Fruit fly (Drosophila melanogaster) whole organism, embryonic: ENCODE measurements around the gene Myo10A.
A peak's percentile ranks its signal among the peaks of the same experiment; 100 is the strongest.

ENCODE experiments used
- Atf6 ChIP-seq: fragments of 200-800 bp; sonication (Bioruptor generic); IDR thresholded peaks from 2 replicates; pipeline ENCODE4 v1.3.6; 2022; ENCODE audit warnings: missing biosample characterization, missing genetic modification characterization
- CG10274 ChIP-seq: fragments of 200-800 bp; sonication (Bioruptor generic); optimal IDR thresholded peaks from 3 replicates; lab custom pipeline; 2017; ENCODE audit warnings: missing biosample characterization, mild to moderate bottlenecking, missing genetic modification characterization
- CG12659 ChIP-seq: fragments of 200-800 bp; sonication (Bioruptor generic); optimal IDR thresholded peaks from 3 replicates; lab custom pipeline; 2017; ENCODE audit warnings: mild to moderate bottlenecking, missing biosample characterization, missing genetic modification reagents, missing genetic modification characterization
- CG13287 ChIP-seq: fragments of 200-800 bp; sonication (Bioruptor generic); IDR thresholded peaks from 2 replicates; pipeline ENCODE4 v1.3.6; 2022; ENCODE audit warnings: missing biosample characterization, missing genetic modification characterization; ENCODE audit not compliant: partially characterized antibody
- CG14014 ChIP-seq: fragments of 200-800 bp; sonication (Bioruptor generic); IDR thresholded peaks from 2 replicates; pipeline ENCODE4 v1.3.6; 2022; ENCODE audit warnings: missing biosample characterization, missing genetic modification characterization
- CG14965 ChIP-seq: fragments of 200-800 bp; sonication (Bioruptor generic); optimal IDR thresholded peaks from 2 replicates; lab custom pipeline; 2016; ENCODE audit warnings: missing biosample characterization, missing genetic modification characterization, borderline replicate concordance
- CG17568 ChIP-seq: fragments of 200-800 bp; sonication (Bioruptor generic); optimal IDR thresholded peaks from 2 replicates; lab custom pipeline; 2018; ENCODE audit warnings: missing biosample characterization, mild to moderate bottlenecking, missing genetic modification characterization, moderate library complexity
- CG31441 ChIP-seq: fragments of 200-800 bp; sonication (Bioruptor generic); IDR thresholded peaks from 2 replicates; pipeline ENCODE4 v1.3.6; 2022; ENCODE audit warnings: missing biosample characterization, missing genetic modification characterization
- CG33213 ChIP-seq: fragments of 200-800 bp; sonication (Bioruptor generic); optimal IDR thresholded peaks from 3 replicates; lab custom pipeline; 2016; ENCODE audit warnings: missing biosample characterization, missing genetic modification characterization
- CG34376 ChIP-seq: fragments of 200-800 bp; sonication (Bioruptor generic); optimal IDR thresholded peaks from 2 replicates; lab custom pipeline; 2018; ENCODE audit warnings: missing biosample characterization, mild to moderate bottlenecking, missing genetic modification characterization
- CG5180 ChIP-seq: fragments of 200-800 bp; sonication (Bioruptor generic); optimal IDR thresholded peaks from 3 replicates; lab custom pipeline; 2017; ENCODE audit warnings: missing biosample characterization, missing genetic modification characterization, mild to moderate bottlenecking, moderate library complexity, missing genetic modification reagents
- CG6254 ChIP-seq: fragments of 200-800 bp; sonication (Bioruptor generic); optimal IDR thresholded peaks from 3 replicates; lab custom pipeline; 2017; ENCODE audit warnings: mild to moderate bottlenecking, missing biosample characterization, missing genetic modification reagents, missing genetic modification characterization
- CG6689 ChIP-seq: fragments of 200-800 bp; sonication (Bioruptor generic); IDR thresholded peaks from 2 replicates; pipeline ENCODE4 v1.3.6; 2022; ENCODE audit warnings: missing biosample characterization, missing genetic modification characterization
- CG7556 ChIP-seq: fragments of 200-800 bp; sonication (Bioruptor generic); optimal IDR thresholded peaks from 2 replicates; lab custom pipeline; 2017; ENCODE audit warnings: missing biosample characterization, mild to moderate bottlenecking, missing genetic modification characterization
- CG8089 ChIP-seq: fragments of 200-800 bp; sonication (Bioruptor generic); optimal IDR thresholded peaks from 3 replicates; lab custom pipeline; 2016; ENCODE audit warnings: missing biosample characterization, missing genetic modification characterization
- CG9437 ChIP-seq: fragments of 200-800 bp; sonication (Bioruptor generic); optimal IDR thresholded peaks from 2 replicates; lab custom pipeline; 2018; ENCODE audit warnings: missing biosample characterization, mild to moderate bottlenecking, missing genetic modification characterization
- CTCF ChIP-seq: fragments of 200-800 bp; sonication (Bioruptor generic); optimal IDR thresholded peaks from 2 replicates; lab custom pipeline; 2017; ENCODE audit warnings: missing biosample characterization, mild to moderate bottlenecking, missing genetic modification characterization, moderate library complexity
- CkIIα-i1 ChIP-seq: fragments of 200-800 bp; sonication (Bioruptor generic); IDR thresholded peaks from 2 replicates; pipeline ENCODE4 v1.3.6; 2022; ENCODE audit warnings: missing biosample characterization, missing genetic modification characterization
- D19A ChIP-seq: fragments of 200-800 bp; optimal IDR thresholded peaks from 3 replicates; lab custom pipeline; 2019; ENCODE audit warnings: missing biosample characterization, mild to moderate bottlenecking, missing genetic modification characterization, moderate library complexity
- Elba2 ChIP-seq: fragments of 200-800 bp; sonication (Bioruptor generic); optimal IDR thresholded peaks from 3 replicates; lab custom pipeline; 2016; ENCODE audit warnings: missing biosample characterization, missing genetic modification characterization
- Ets97D ChIP-seq: fragments of 200-800 bp; sonication (Bioruptor generic); optimal IDR thresholded peaks from 3 replicates; lab custom pipeline; 2016; ENCODE audit warnings: missing biosample characterization, missing genetic modification characterization
- HHEX ChIP-seq: fragments of 200-800 bp; sonication (Bioruptor generic); optimal IDR thresholded peaks from 3 replicates; lab custom pipeline; 2017; ENCODE audit warnings: missing biosample characterization, mild to moderate bottlenecking, missing genetic modification characterization, missing genetic modification reagents
- Hr78 ChIP-seq, 2 experiments: fragments of 200-800 bp in 1 of 2; fragments of >200 bp in 1 of 2; sonication (Bioruptor generic) in 1 of 2; optimal IDR thresholded peaks; 2 replicates each; lab custom pipeline; 2017 to 2019; ENCODE audit warnings: missing biosample characterization in 2 of 2, missing genetic modification characterization in 2 of 2, mild to moderate bottlenecking in 1 of 2, moderate library complexity in 1 of 2
- MBD-R2 ChIP-seq: fragments of 200-800 bp; sonication (Bioruptor generic); IDR thresholded peaks from 2 replicates; pipeline ENCODE4 v1.3.6; 2022; ENCODE audit warnings: missing biosample characterization, missing genetic modification characterization
- MTF-1 ChIP-seq: fragments of 200-800 bp; sonication (Bioruptor generic); optimal IDR thresholded peaks from 2 replicates; lab custom pipeline; 2018; ENCODE audit warnings: missing biosample characterization, mild to moderate bottlenecking, missing genetic modification characterization, borderline replicate concordance
- Nf-YC ChIP-seq: fragments of 200-800 bp; optimal IDR thresholded peaks from 3 replicates; lab custom pipeline; 2019; ENCODE audit warnings: missing biosample characterization, mild to moderate bottlenecking, missing genetic modification characterization, moderate library complexity
- Sox100B ChIP-seq: fragments of 200-800 bp; sonication (Bioruptor generic); optimal IDR thresholded peaks from 3 replicates; lab custom pipeline; 2018; ENCODE audit warnings: missing biosample characterization, mild to moderate bottlenecking, missing genetic modification characterization
- Sry-δ ChIP-seq: fragments of 200-800 bp; sonication (Bioruptor generic); optimal IDR thresholded peaks from 2 replicates; lab custom pipeline; 2016; ENCODE audit warnings: missing biosample characterization, missing genetic modification characterization
- Taf1 ChIP-seq: fragments of 200-800 bp; sonication (Bioruptor generic); IDR thresholded peaks from 2 replicates; pipeline ENCODE4 v1.3.6; 2022; ENCODE audit warnings: missing biosample characterization, missing genetic modification characterization
- Usf ChIP-seq: fragments of 200-800 bp; sonication (Bioruptor generic); optimal IDR thresholded peaks from 2 replicates; lab custom pipeline; 2017; ENCODE audit warnings: missing genotype, missing biosample characterization, missing genetic modification characterization
- aop ChIP-seq: fragments of 200-800 bp; sonication (Bioruptor generic); IDR thresholded peaks from 2 replicates; pipeline ENCODE4 v1.3.6; 2022; ENCODE audit warnings: missing biosample characterization, missing genetic modification characterization
- az2 ChIP-seq: fragments of 200-800 bp; sonication (Bioruptor generic); optimal IDR thresholded peaks from 3 replicates; lab custom pipeline; 2016; ENCODE audit warnings: missing biosample characterization, missing genetic modification characterization
- crp ChIP-seq, 2 experiments: fragments of 200-800 bp; sonication (Bioruptor generic); optimal IDR thresholded peaks; 2 replicates in 1 of 2; 3 replicates in 1 of 2; lab custom pipeline; 2017; ENCODE audit warnings: missing biosample characterization in 2 of 2, missing genetic modification characterization in 2 of 2, mild to moderate bottlenecking in 1 of 2, moderate library complexity in 1 of 2
- dati ChIP-seq: fragments of 200-800 bp; sonication (Bioruptor generic); IDR thresholded peaks from 2 replicates; pipeline ENCODE4 v1.3.6; 2022; ENCODE audit warnings: missing biosample characterization, missing genetic modification characterization
- ewg ChIP-seq: fragments of 200-800 bp; sonication (Bioruptor generic); optimal IDR thresholded peaks from 3 replicates; lab custom pipeline; 2017; ENCODE audit warnings: mild to moderate bottlenecking, missing biosample characterization, missing genetic modification reagents, missing genetic modification characterization
- hkb ChIP-seq, 2 experiments: fragments of 200-800 bp in 1 of 2; fragments of >200 bp in 1 of 2; sonication (Bioruptor generic) in 1 of 2; IDR thresholded peaks in 1 of 2; optimal IDR thresholded peaks in 1 of 2; 2 replicates each; pipeline versions ENCODE4 v1.3.6 to Lab custom; 2017 to 2022; ENCODE audit warnings: missing biosample characterization in 1 of 2, missing genetic modification characterization in 1 of 2
- klu ChIP-seq: fragments of 200-800 bp; sonication (Bioruptor generic); IDR thresholded peaks from 2 replicates; pipeline ENCODE4 v1.3.6; 2022; ENCODE audit warnings: missing biosample characterization, missing genetic modification characterization
- maf-S ChIP-seq: fragments of 200-800 bp; sonication (Bioruptor generic); optimal IDR thresholded peaks from 2 replicates; lab custom pipeline; 2016; ENCODE audit warnings: missing biosample characterization, missing genetic modification characterization
- odd ChIP-seq: fragments of 200-800 bp; sonication (Bioruptor generic); optimal IDR thresholded peaks from 2 replicates; lab custom pipeline; 2017; ENCODE audit warnings: missing biosample characterization, mild to moderate bottlenecking, missing genetic modification characterization
- rib ChIP-seq: fragments of 200-800 bp; sonication (Bioruptor generic); IDR thresholded peaks from 2 replicates; pipeline ENCODE4 v1.3.6; 2022; ENCODE audit warnings: missing biosample characterization, missing genetic modification characterization
- run ChIP-seq: fragments of 200-800 bp; sonication (Bioruptor generic); optimal IDR thresholded peaks from 3 replicates; lab custom pipeline; 2018; ENCODE audit warnings: missing biosample characterization, mild to moderate bottlenecking, missing genetic modification characterization
- sens ChIP-seq: fragments of 200-800 bp; sonication (Bioruptor generic); peaks from one replicate; lab custom pipeline; 2016; ENCODE audit warnings: missing biosample characterization, missing genetic modification characterization
- shn ChIP-seq: fragments of 200-800 bp; sonication (Bioruptor generic); optimal IDR thresholded peaks from 3 replicates; lab custom pipeline; 2016; ENCODE audit warnings: missing biosample characterization, missing genetic modification characterization
- sna ChIP-seq: fragments of 200-800 bp; sonication (Bioruptor generic); IDR thresholded peaks from 2 replicates; pipeline ENCODE4 v1.3.6; 2022; ENCODE audit warnings: missing biosample characterization, missing genetic modification characterization; ENCODE audit not compliant: partially characterized antibody
- so ChIP-seq: fragments of 200-800 bp; sonication (Bioruptor generic); IDR thresholded peaks from 3 replicates; pipeline ENCODE4 v1.3.6; 2022; ENCODE audit warnings: missing biosample characterization, missing genetic modification characterization
- ssp ChIP-seq: fragments of 200-800 bp; sonication (Bioruptor generic); IDR thresholded peaks from 2 replicates; pipeline ENCODE4 v1.3.6; 2022; ENCODE audit warnings: missing biosample characterization, missing genetic modification characterization
- sug ChIP-seq: fragments of 200-800 bp; optimal IDR thresholded peaks from 2 replicates; lab custom pipeline; 2019; ENCODE audit warnings: missing biosample characterization, mild to moderate bottlenecking, missing genetic modification characterization, moderate library complexity
- tgo ChIP-seq: fragments of 200-800 bp; sonication (Bioruptor generic); IDR thresholded peaks from 3 replicates; pipeline ENCODE4 v1.3.6; 2022; ENCODE audit warnings: missing biosample characterization, missing genetic modification characterization
- trh ChIP-seq: fragments of 200-800 bp; sonication (Bioruptor generic); optimal IDR thresholded peaks from 2 replicates; lab custom pipeline; 2016; ENCODE audit warnings: missing biosample characterization, missing genetic modification characterization
- twi ChIP-seq: fragments of 200-800 bp; optimal IDR thresholded peaks from 2 replicates; lab custom pipeline; 2019; ENCODE audit warnings: missing biosample characterization, mild to moderate bottlenecking, missing genetic modification characterization, moderate library complexity
- wek ChIP-seq: fragments of 200-800 bp; sonication (Bioruptor generic); optimal IDR thresholded peaks from 3 replicates; lab custom pipeline; 2018; ENCODE audit warnings: missing biosample characterization, mild to moderate bottlenecking, missing genetic modification characterization, moderate library complexity

Gene Myo10A

dm6 chrX:10899232-10899631 is 31.4 kb upstream of the Myo10A start, which contains the start of gene CG1582 (continued):
- TF ChIP-seq run (no peak), CG12659 (GFP tag; lab: Kevin White, UChicago) (peak; percentile 34), odd (GFP tag; lab: Kevin White, UChicago) (peak; percentile 7), CG5180 (GFP tag; lab: Kevin White, UChicago) (no peak), CG8089 (GFP tag; lab: Kevin White, UChicago) (no peak), Taf1 (GFP tag; lab: Robert Waterston, UW) (no peak), MBD-R2 (GFP tag; lab: Robert Waterston, UW) (peak; percentile 78), crp (GFP tag; optimal IDR thresholded peaks at IDR 0.05; lab: Kevin White, UChicago) (peak; percentile 22 to 83), tgo (no peak), shn (GFP tag; lab: Kevin White, UChicago) (no peak), CG17568 (GFP tag; lab: Kevin White, UChicago) (no peak), ssp (GFP tag; lab: Robert Waterston, UW) (no peak), CG9437 (GFP tag; lab: Kevin White, UChicago) (peak; percentile 44), so (no peak), sug (tag; lab: Kevin White, UChicago) (no peak), Ets97D (peak; percentile 4), CG33213 (GFP tag; lab: Kevin White, UChicago) (no peak), ewg (GFP tag; lab: Kevin White, UChicago) (peak; percentile 16), CG31441 (GFP tag; lab: Robert Waterston, UW) (no peak), MTF-1 (GFP tag; lab: Kevin White, UChicago) (no peak), D19A (peak; percentile 4), Sry-δ (GFP tag; lab: Kevin White, UChicago) (peak; percentile 25), CG34376 (GFP tag; lab: Kevin White, UChicago) (no peak), trh (GFP tag; lab: Kevin White, UChicago) (no peak), Elba2 (GFP tag; lab: Kevin White, UChicago) (no peak), Nf-YC (tag; lab: Kevin White, UChicago) (no peak), wek (GFP tag; lab: Kevin White, UChicago) (no peak), CG13287 (GFP tag; lab: Robert Waterston, UW) (peak; percentile 43; the same call in 1 of the 2 replicates), dati (GFP tag; lab: Robert Waterston, UW) (no peak), CG6689 (GFP tag; lab: Robert Waterston, UW) (peak; percentile 19; the same call in 1 of the 2 replicates), maf-S (GFP tag; lab: Kevin White, UChicago) (no peak), aop (GFP tag; lab: Robert Waterston, UW) (no peak), twi (tag; lab: Kevin White, UChicago) (peak; percentile 24), CG7556 (no peak), klu (GFP tag; lab: Robert Waterston, UW) (no peak), CTCF (GFP tag; lab: Kevin White, UChicago) (no peak), az2 (GFP tag; lab: Kevin White, UChicago) (no peak), sna (GFP tag; lab: Robert Waterston, UW) (no peak), sens (GFP tag; lab: Kevin White, UChicago) (no peak), hkb (optimal IDR thresholded peaks at IDR 0.05; lab: Kevin White, UChicago) (no peak), hkb (GFP tag; IDR thresholded peaks at IDR 0.05; lab: Robert Waterston, UW) (no peak), CG10274 (GFP tag; lab: Kevin White, UChicago) (no peak), Hr78 (GFP tag; optimal IDR thresholded peaks at IDR 0.05; lab: Kevin White, UChicago) (no peak), Atf6 (GFP tag; lab: Robert Waterston, UW) (no peak), CG14965 (no peak), rib (no peak), Sox100B (GFP tag; lab: Kevin White, UChicago) (no peak), CG14014 (GFP tag; lab: Robert Waterston, UW) (no peak), CG6254 (GFP tag; lab: Kevin White, UChicago) (no peak), HHEX (GFP tag; lab: Kevin White, UChicago) (no peak), Usf (GFP tag; lab: Kevin White, UChicago) (no peak), CkIIα-i1 (GFP tag; lab: Robert Waterston, UW) (no peak)
